Fruit fly (Drosophila melanogaster): ENCODE results near the gene nullo.
A peak's percentile ranks its signal among the peaks of the same experiment; 100 is the strongest.

nullo gene

DNA sequence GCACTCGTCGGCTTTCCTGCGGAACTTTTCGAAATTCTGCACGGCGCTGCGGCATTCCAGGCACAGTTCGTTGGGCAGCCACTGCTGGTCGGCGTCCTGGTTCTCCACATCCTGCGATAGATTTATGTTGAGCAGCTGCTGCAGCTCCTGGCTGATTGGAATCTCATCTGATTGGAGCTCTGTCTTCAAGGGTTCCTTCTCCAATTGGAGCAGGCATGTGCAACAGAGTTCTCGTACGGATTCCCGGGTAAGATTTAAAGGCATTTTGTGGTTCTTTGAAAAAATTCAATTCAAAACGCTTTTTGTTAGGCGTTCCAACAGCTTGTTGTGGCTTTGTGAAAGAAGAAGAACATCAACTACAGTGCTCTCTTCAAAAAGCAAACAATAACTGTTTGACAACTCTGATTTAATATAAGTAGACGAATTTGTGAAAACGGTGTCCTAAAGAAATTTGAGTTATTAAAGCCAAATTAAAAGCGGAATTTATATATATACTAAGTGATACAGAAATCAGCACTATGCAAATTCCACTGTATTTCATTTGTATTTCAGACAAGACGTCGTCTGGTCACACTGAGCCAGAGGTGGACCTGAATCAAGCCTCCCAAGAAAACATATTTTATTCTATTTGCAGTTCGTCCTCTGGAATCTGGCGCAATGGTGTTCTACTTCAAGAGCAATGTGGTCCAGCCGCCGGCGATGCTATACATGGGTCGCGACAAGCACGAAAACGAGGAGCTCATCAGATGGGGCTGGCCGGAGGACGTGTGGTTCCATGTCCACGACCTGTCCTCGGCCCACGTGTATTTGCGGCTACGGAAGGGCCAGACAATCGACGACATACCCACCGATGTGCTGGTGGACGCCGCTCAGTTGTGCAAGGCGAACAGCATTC is 35.7 kb upstream of the nullo start, which contains the start of the genes CG3032 and CG4593 (continued):
- TF ChIP-seq slou (GFP tag; optimal IDR thresholded peaks at IDR 0.05) = peak; percentile 71
- TF ChIP-seq CG10267 (tag; optimal IDR thresholded peaks at IDR 0.05) = peak; percentile 67
- no peak for TF ChIP-seq h (optimal IDR thresholded peaks at IDR 0.05)
- no peak for TF ChIP-seq repo (GFP tag; optimal IDR thresholded peaks at IDR 0.05)
- no peak for TF ChIP-seq CG4360 (GFP tag; IDR thresholded peaks at IDR 0.05)
- TF ChIP-seq sob (GFP tag; IDR thresholded peaks at IDR 0.05) = peak; percentile 91
- peak; percentile 70 for TF ChIP-seq cas (GFP tag; IDR thresholded peaks at IDR 0.05)

DNA sequence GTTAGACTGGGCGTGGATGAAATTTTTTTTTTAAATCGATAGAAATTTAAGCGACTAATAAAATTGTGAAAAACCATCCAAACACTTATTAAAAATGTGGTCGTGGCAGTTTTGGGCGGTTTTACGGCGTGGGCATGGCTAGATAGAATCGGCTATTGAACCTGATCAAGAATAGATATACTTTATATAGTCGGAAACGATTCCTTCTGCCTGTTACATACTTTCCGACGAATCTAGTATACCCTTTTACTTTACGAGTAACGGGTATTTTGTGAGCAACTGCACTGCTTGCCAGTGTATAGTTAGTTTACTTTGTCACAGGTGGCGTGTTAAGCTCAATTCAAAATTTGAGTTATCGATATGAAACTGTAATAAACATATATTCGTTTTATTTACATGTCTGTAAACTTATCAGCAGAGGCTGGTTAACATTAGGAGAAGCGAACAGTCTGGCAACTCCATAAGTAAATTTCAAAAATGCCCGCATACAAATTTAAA is 34.3 kb upstream of the nullo start:
- TF ChIP-seq Sry-β (GFP tag; optimal IDR thresholded peaks at IDR 0.05) (no peak), CG30403 (GFP tag; optimal IDR thresholded peaks at IDR 0.05) (peak; percentile 52), corto (GFP tag; optimal IDR thresholded peaks at IDR 0.05) (no peak), CG3065 (GFP tag; optimal IDR thresholded peaks at IDR 0.05) (no peak), Dref (GFP tag; IDR thresholded peaks at IDR 0.05) (peak; percentile 77), gro (GFP tag; optimal IDR thresholded peaks at IDR 0.05) (peak; percentile 89), Sox102F (GFP tag; optimal IDR thresholded peaks at IDR 0.05) (peak; percentile 36), sim (GFP tag; IDR thresholded peaks at IDR 0.05) (no peak), sug (tag; optimal IDR thresholded peaks at IDR 0.05) (peak; percentile 62), Lhr (GFP tag; optimal IDR thresholded peaks at IDR 0.05) (peak; percentile 65), bab2 (GFP tag; optimal IDR thresholded peaks at IDR 0.05) (peak; percentile 67), en (GFP tag; optimal IDR thresholded peaks at IDR 0.05) (peak; percentile 44), al (GFP tag; IDR thresholded peaks at IDR 0.05) (peak; percentile 15; the same call in 1 of the 2 replicates), nom (GFP tag; optimal IDR thresholded peaks at IDR 0.05) (no peak), ash1 (GFP tag; optimal IDR thresholded peaks at IDR 0.05) (no peak), Max (GFP tag; optimal IDR thresholded peaks at IDR 0.05) (no peak), ac (GFP tag; optimal IDR thresholded peaks at IDR 0.05) (no peak), CG4282 (GFP tag; optimal IDR thresholded peaks at IDR 0.05) (no peak), sob (GFP tag; IDR thresholded peaks at IDR 0.05) (peak; percentile 59), jumu (GFP tag; optimal IDR thresholded peaks at IDR 0.05) (peak; percentile 40), gsb-n (tag; optimal IDR thresholded peaks at IDR 0.05) (peak; percentile 12), CG15514 (GFP tag; optimal IDR thresholded peaks at IDR 0.05) (peak; percentile 46), Vsx1 (GFP tag; optimal IDR thresholded peaks at IDR 0.05) (no peak), CG1792 (GFP tag; optimal IDR thresholded peaks at IDR 0.05) (no peak), Stat92E (GFP tag; optimal IDR thresholded peaks at IDR 0.05) (no peak), CG3838 (GFP tag; optimal IDR thresholded peaks at IDR 0.05) (no peak), CG4404 (GFP tag; IDR thresholded peaks at IDR 0.05) (no peak), CG7372 (GFP tag; IDR thresholded peaks at IDR 0.05) (no peak), exex (tag; optimal IDR thresholded peaks at IDR 0.05) (no peak), CG12236 (GFP tag; optimal IDR thresholded peaks at IDR 0.05) (no peak), CG4854 (GFP tag; optimal IDR thresholded peaks at IDR 0.05) (no peak), CG6765 (GFP tag; optimal IDR thresholded peaks at IDR 0.05) (peak; percentile 11), CG34422 (GFP tag; IDR thresholded peaks at IDR 0.05) (peak; percentile 22; the same call in 1 of the 3 replicates), gcm (GFP tag; optimal IDR thresholded peaks at IDR 0.05) (no peak), tin (GFP tag; optimal IDR thresholded peaks at IDR 0.05) (peak; percentile 41), dan (GFP tag; IDR thresholded peaks at IDR 0.05) (no peak), lmd (GFP tag; IDR thresholded peaks at IDR 0.05) (peak; percentile 66), Drgx (GFP tag; IDR thresholded peaks at IDR 0.05) (peak; percentile 40), Atf3 (GFP tag; optimal IDR thresholded peaks at IDR 0.05) (no peak), Six4 (GFP tag; optimal IDR thresholded peaks at IDR 0.05) (no peak), lola (GFP tag; optimal IDR thresholded peaks at IDR 0.05) (no peak), CG5953 (GFP tag; IDR thresholded peaks at IDR 0.05) (no peak)
